Fruit fly (Drosophila melanogaster): Measurements from ENCODE around the gene pigeon.

- TF ChIP-seq CG10348 (GFP tag; IDR thresholded peaks at IDR 0.05), result no peak
- no peak for TF ChIP-seq CG13204 (GFP tag; optimal IDR thresholded peaks at IDR 0.05)
- TF ChIP-seq EcR (GFP tag; optimal IDR thresholded peaks at IDR 0.05), result no peak
- TF ChIP-seq CG14655 (GFP tag; optimal IDR thresholded peaks at IDR 0.05), result no peak
- TF ChIP-seq CG12605 (GFP tag; IDR thresholded peaks at IDR 0.05), result no peak
- no peak for TF ChIP-seq CG8301 (tag; optimal IDR thresholded peaks at IDR 0.05)
- TF ChIP-seq Snoo (tag; optimal IDR thresholded peaks at IDR 0.05), result no peak
- no peak for TF ChIP-seq Pif1A (GFP tag; optimal IDR thresholded peaks at IDR 0.05)
- no peak for TF ChIP-seq CG32121 (GFP tag; IDR thresholded peaks at IDR 0.05)
- no peak for TF ChIP-seq CG9948 (tag; optimal IDR thresholded peaks at IDR 0.05)
- no peak for TF ChIP-seq CG4496 (GFP tag; IDR thresholded peaks at IDR 0.05)
- no peak for TF ChIP-seq D1 (tag; optimal IDR thresholded peaks at IDR 0.05)
These were observed 18.6 kb upstream of the pigeon start for dm6 chr2L:19167135-19167681.
